Fruit fly (Drosophila melanogaster) whole organism, embryonic: ENCODE data around the gene shf.

Experiments
- Antp ChIP-seq: fragments of 200-800 bp; sonication (Bioruptor generic); optimal IDR thresholded peaks from 3 replicates; lab custom pipeline; 2016; ENCODE audit warnings: missing biosample characterization, missing genetic modification characterization
- Atf-2 ChIP-seq: fragments of 200-800 bp; sonication (Bioruptor generic); optimal IDR thresholded peaks from 2 replicates; lab custom pipeline; 2016; ENCODE audit warnings: missing biosample characterization, missing genetic modification characterization
- BtbVII ChIP-seq: fragments of 200-800 bp; sonication (Bioruptor generic); optimal IDR thresholded peaks from 3 replicates; lab custom pipeline; 2017; ENCODE audit warnings: missing biosample characterization, mild to moderate bottlenecking, missing genetic modification characterization
- CG10267 ChIP-seq: fragments of 200-800 bp; sonication (Bioruptor generic); optimal IDR thresholded peaks from 2 replicates; lab custom pipeline; 2018; ENCODE audit warnings: missing biosample characterization, mild to moderate bottlenecking, missing genetic modification characterization, moderate library complexity
- CG10321 ChIP-seq: fragments of 200-800 bp; sonication (Bioruptor generic); IDR thresholded peaks from 2 replicates; pipeline ENCODE4 v1.3.6; 2022; ENCODE audit warnings: missing biosample characterization, missing genetic modification characterization
- CG10366 ChIP-seq: fragments of 200-800 bp; sonication (Bioruptor generic); IDR thresholded peaks from 2 replicates; pipeline ENCODE4 v1.3.6; 2022; ENCODE audit warnings: missing biosample characterization, missing genetic modification characterization
- CG12391 ChIP-seq: fragments of 200-800 bp; sonication (Bioruptor generic); optimal IDR thresholded peaks from 3 replicates; lab custom pipeline; 2018; ENCODE audit warnings: missing biosample characterization, mild to moderate bottlenecking, missing genetic modification characterization, moderate library complexity
- CG12769 ChIP-seq: fragments of 200-800 bp; sonication (Bioruptor generic); optimal IDR thresholded peaks from 2 replicates; lab custom pipeline; 2019; ENCODE audit warnings: missing biosample characterization, mild to moderate bottlenecking, missing genetic modification characterization, moderate library complexity
- CG12942 ChIP-seq: fragments of 200-800 bp; sonication (Bioruptor generic); optimal IDR thresholded peaks from 3 replicates; lab custom pipeline; 2016; ENCODE audit warnings: missing biosample characterization, missing genetic modification characterization
- CG16813 ChIP-seq: fragments of 200-800 bp; sonication (Bioruptor generic); IDR thresholded peaks from 3 replicates; pipeline ENCODE4 v1.3.6; 2022; ENCODE audit warnings: missing biosample characterization, missing genetic modification characterization; ENCODE audit not compliant: partially characterized antibody
- CG17802 ChIP-seq: fragments of 200-800 bp; sonication (Bioruptor generic); optimal IDR thresholded peaks from 2 replicates; lab custom pipeline; 2018; ENCODE audit warnings: missing biosample characterization, mild to moderate bottlenecking, missing genetic modification characterization, moderate library complexity
- CG18476 ChIP-seq: fragments of 200-800 bp; sonication (Bioruptor generic); optimal IDR thresholded peaks from 2 replicates; lab custom pipeline; 2016; ENCODE audit warnings: missing biosample characterization, mild to moderate bottlenecking, missing genetic modification characterization
- CG2129 ChIP-seq: fragments of 200-800 bp; sonication (Bioruptor generic); IDR thresholded peaks from 2 replicates; pipeline ENCODE4 v1.3.6; 2022; ENCODE audit warnings: missing biosample characterization, missing genetic modification characterization; ENCODE audit not compliant: partially characterized antibody
- CG3726 ChIP-seq: fragments of 200-800 bp; sonication (Bioruptor generic); IDR thresholded peaks from 3 replicates; pipeline ENCODE4, ENCODE4 v1.3.6; 2022; ENCODE audit warnings: missing biosample characterization, missing genetic modification characterization
- CG4730 ChIP-seq: fragments of 200-800 bp; sonication (Bioruptor generic); IDR thresholded peaks from 2 replicates; pipeline ENCODE4 v1.3.6; 2022; ENCODE audit warnings: missing biosample characterization, missing genetic modification characterization
- CG7963 ChIP-seq: fragments of 200-800 bp; sonication (Bioruptor generic); IDR thresholded peaks from 3 replicates; pipeline ENCODE4 v1.3.6; 2022; ENCODE audit warnings: missing biosample characterization, missing genetic modification characterization; ENCODE audit not compliant: partially characterized antibody
- CG9727 ChIP-seq: fragments of 200-800 bp; sonication (Bioruptor generic); optimal IDR thresholded peaks from 3 replicates; lab custom pipeline; 2017; ENCODE audit warnings: missing biosample characterization, mild to moderate bottlenecking, missing genetic modification characterization
- CHES-1-like ChIP-seq: fragments of 200-800 bp; sonication (Bioruptor generic); optimal IDR thresholded peaks from 2 replicates; lab custom pipeline; 2016; ENCODE audit warnings: missing biosample characterization, missing genetic modification characterization
- CoRest ChIP-seq: fragments of 200-800 bp; sonication (Bioruptor generic); optimal IDR thresholded peaks from 3 replicates; lab custom pipeline; 2018; ENCODE audit warnings: missing biosample characterization, mild to moderate bottlenecking, missing genetic modification characterization, moderate library complexity
- D ChIP-seq, 2 experiments: fragments of 200-800 bp in 1 of 2; fragments of >200 bp in 1 of 2; sonication (Bioruptor generic) in 1 of 2; optimal IDR thresholded peaks; 2 replicates in 1 of 2; 3 replicates in 1 of 2; lab custom pipeline; 2017; ENCODE audit warnings: mild to moderate bottlenecking in 1 of 2, missing biosample characterization in 1 of 2, missing genetic modification characterization in 1 of 2, missing genetic modification reagents in 1 of 2
- Dek ChIP-seq: fragments of 200-800 bp; sonication (Bioruptor generic); optimal IDR thresholded peaks from 3 replicates; lab custom pipeline; 2019; ENCODE audit warnings: missing biosample characterization, mild to moderate bottlenecking, missing genetic modification characterization, moderate library complexity
- Ets97D ChIP-seq: fragments of 200-800 bp; sonication (Bioruptor generic); optimal IDR thresholded peaks from 3 replicates; lab custom pipeline; 2016; ENCODE audit warnings: missing biosample characterization, missing genetic modification characterization
- Gug ChIP-seq: fragments of 200-800 bp; sonication (Bioruptor generic); IDR thresholded peaks from 4 replicates; pipeline ENCODE4 v1.3.6; 2022; ENCODE audit warnings: missing biosample characterization, missing genetic modification characterization
- Hr78 ChIP-seq, 2 experiments: fragments of 200-800 bp in 1 of 2; fragments of >200 bp in 1 of 2; sonication (Bioruptor generic) in 1 of 2; optimal IDR thresholded peaks; 2 replicates each; lab custom pipeline; 2017 to 2019; ENCODE audit warnings: missing biosample characterization in 2 of 2, missing genetic modification characterization in 2 of 2, mild to moderate bottlenecking in 1 of 2, moderate library complexity in 1 of 2
- Lim3 ChIP-seq: fragments of 200-800 bp; sonication (Bioruptor generic); IDR thresholded peaks from 2 replicates; pipeline ENCODE4 v1.3.6; 2022; ENCODE audit warnings: missing biosample characterization, missing genetic modification characterization
- Mrtf ChIP-seq: fragments of 200-800 bp; sonication (Bioruptor generic); IDR thresholded peaks from 3 replicates; pipeline ENCODE4 v1.3.6; 2022; ENCODE audit warnings: missing biosample characterization, missing genetic modification characterization
- NC2α ChIP-seq: fragments of 200-800 bp; sonication (Bioruptor generic); optimal IDR thresholded peaks from 2 replicates; lab custom pipeline; 2016; ENCODE audit warnings: missing biosample characterization, missing genetic modification characterization
- NC2β ChIP-seq: fragments of 200-800 bp; sonication (Bioruptor generic); optimal IDR thresholded peaks from 2 replicates; lab custom pipeline; 2016; ENCODE audit warnings: missing biosample characterization, missing genetic modification characterization
- NFAT ChIP-seq: fragments of 200-800 bp; sonication (Bioruptor generic); IDR thresholded peaks from 2 replicates; pipeline ENCODE4 v1.3.6; 2022; ENCODE audit warnings: missing biosample characterization, missing genetic modification characterization
- Neu2 ChIP-seq: fragments of 200-800 bp; sonication (Bioruptor generic); optimal IDR thresholded peaks from 3 replicates; lab custom pipeline; 2016; ENCODE audit warnings: missing biosample characterization, missing genetic modification characterization, borderline replicate concordance
- PHDP ChIP-seq: fragments of 200-800 bp; sonication (Bioruptor generic); optimal IDR thresholded peaks from 3 replicates; lab custom pipeline; 2018; ENCODE audit warnings: missing biosample characterization, mild to moderate bottlenecking, missing genetic modification characterization, moderate library complexity
- Ptx1 ChIP-seq: fragments of 200-800 bp; sonication (Bioruptor generic); IDR thresholded peaks from 2 replicates; pipeline ENCODE4 v1.3.6; 2022; ENCODE audit warnings: missing biosample characterization, missing genetic modification characterization
- Spps ChIP-seq: fragments of 200-800 bp; sonication (Bioruptor generic); optimal IDR thresholded peaks from 2 replicates; lab custom pipeline; 2018; ENCODE audit warnings: missing biosample characterization, mild to moderate bottlenecking, missing genetic modification characterization
- TFAM ChIP-seq: fragments of 200-800 bp; sonication (Bioruptor generic); optimal IDR thresholded peaks from 2 replicates; lab custom pipeline; 2017; ENCODE audit warnings: missing biosample characterization, missing genetic modification characterization, inconsistent platforms
- Xrp1 ChIP-seq: fragments of 200-800 bp; sonication (Bioruptor generic); IDR thresholded peaks from 2 replicates; pipeline ENCODE4 v1.3.6; 2022; ENCODE audit warnings: missing biosample characterization, missing genetic modification characterization
- al ChIP-seq: fragments of 200-800 bp; sonication (Bioruptor generic); IDR thresholded peaks from 2 replicates; pipeline ENCODE4 v1.3.6; 2022; ENCODE audit warnings: missing biosample characterization, missing genetic modification characterization
- bcd ChIP-seq: fragments of 200-800 bp; sonication (Bioruptor generic); optimal IDR thresholded peaks from 2 replicates; lab custom pipeline; 2017; ENCODE audit warnings: missing biosample characterization, mild to moderate bottlenecking, missing genetic modification characterization
- cg ChIP-seq: fragments of 200-800 bp; sonication (Bioruptor generic); optimal IDR thresholded peaks from 3 replicates; lab custom pipeline; 2019; ENCODE audit warnings: missing biosample characterization, mild to moderate bottlenecking, missing genetic modification characterization, moderate library complexity
- gce ChIP-seq: fragments of 200-800 bp; sonication (Bioruptor generic); IDR thresholded peaks from 3 replicates; pipeline ENCODE4 v1.3.6; 2022; ENCODE audit warnings: missing biosample characterization, missing genetic modification characterization
- gfzf ChIP-seq: fragments of 200-800 bp; sonication (Bioruptor generic); optimal IDR thresholded peaks from 2 replicates; lab custom pipeline; 2016; ENCODE audit warnings: missing biosample characterization, mild to moderate bottlenecking, missing genetic modification characterization, moderate library complexity
- gsb-n ChIP-seq: fragments of 200-800 bp; sonication (Bioruptor generic); optimal IDR thresholded peaks from 3 replicates; lab custom pipeline; 2018; ENCODE audit warnings: missing biosample characterization, mild to moderate bottlenecking, missing genetic modification characterization
- her ChIP-seq: fragments of 200-800 bp; sonication (Bioruptor generic); optimal IDR thresholded peaks from 2 replicates; lab custom pipeline; 2016; ENCODE audit warnings: missing biosample characterization, missing genetic modification characterization
- otp ChIP-seq: fragments of 200-800 bp; sonication (Bioruptor generic); IDR thresholded peaks from 3 replicates; pipeline ENCODE4, ENCODE4 v1.3.6; 2022; ENCODE audit warnings: missing biosample characterization, missing genetic modification characterization
- pb ChIP-seq: fragments of 200-800 bp; sonication (Bioruptor generic); optimal IDR thresholded peaks from 3 replicates; lab custom pipeline; 2016; ENCODE audit warnings: missing biosample characterization, missing genetic modification characterization
- slbo ChIP-seq: fragments of 200-800 bp; sonication (Bioruptor generic); IDR thresholded peaks from 2 replicates; pipeline ENCODE4 v1.3.6; 2022; ENCODE audit warnings: missing biosample characterization, missing genetic modification characterization
- sug ChIP-seq: fragments of 200-800 bp; optimal IDR thresholded peaks from 2 replicates; lab custom pipeline; 2019; ENCODE audit warnings: missing biosample characterization, mild to moderate bottlenecking, missing genetic modification characterization, moderate library complexity
- tio ChIP-seq: fragments of 200-800 bp; sonication (Bioruptor generic); optimal IDR thresholded peaks from 2 replicates; lab custom pipeline; 2017; ENCODE audit warnings: missing biosample characterization, missing genetic modification characterization, inconsistent platforms
- tna ChIP-seq: fragments of 200-800 bp; sonication (Bioruptor generic); IDR thresholded peaks from 2 replicates; pipeline ENCODE4 v1.3.6; 2022; ENCODE audit warnings: missing biosample characterization, missing genetic modification characterization; ENCODE audit not compliant: partially characterized antibody
- toy ChIP-seq: fragments of 200-800 bp; sonication (Bioruptor generic); IDR thresholded peaks from 2 replicates; pipeline ENCODE4 v1.3.6; 2022; ENCODE audit warnings: missing biosample characterization, missing genetic modification characterization
- trh ChIP-seq: fragments of 200-800 bp; sonication (Bioruptor generic); optimal IDR thresholded peaks from 2 replicates; lab custom pipeline; 2016; ENCODE audit warnings: missing biosample characterization, missing genetic modification characterization
- ttk ChIP-seq: fragments of 200-800 bp; sonication (Bioruptor generic); IDR thresholded peaks from 2 replicates; pipeline ENCODE4 v2.1.2; 2022; ENCODE audit warnings: missing biosample characterization, missing genetic modification characterization

Gene shf

DNA sequence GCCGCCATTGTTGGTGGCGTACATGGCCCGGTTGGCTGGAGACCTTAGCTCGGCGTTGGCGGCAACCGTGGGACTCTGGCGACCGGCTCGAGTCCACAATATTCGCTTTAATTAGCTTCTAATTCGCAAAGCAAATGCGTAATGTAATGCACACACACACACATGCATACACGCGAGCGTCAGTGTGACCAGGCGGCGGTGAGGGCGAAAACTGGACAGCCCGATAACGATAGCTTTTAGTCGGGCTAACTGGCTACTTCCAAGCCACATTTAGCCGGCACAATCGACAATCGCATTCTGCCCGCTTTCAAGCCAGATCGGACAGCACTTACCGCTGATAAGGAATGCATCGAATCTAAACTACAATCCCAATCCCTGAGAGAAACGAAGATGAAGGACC is 41.2 kb upstream of the shf start, which contains the start of the genes Nf-YC and xit (continued):
- TF ChIP-seq CG9727 (no peak), toy (GFP tag; lab: Robert Waterston, UW) (no peak), CG7963 (GFP tag; lab: Robert Waterston, UW) (0 out of 3 replicates have a peak, but pooled peaks have one; percentile 22), Dek (no peak), slbo (no peak), Atf-2 (GFP tag; lab: Kevin White, UChicago) (no peak), CG17802 (tag; lab: Kevin White, UChicago) (peak; percentile 92), CG16813 (GFP tag; lab: Robert Waterston, UW) (peak; percentile 64), BtbVII (no peak), al (GFP tag; lab: Robert Waterston, UW) (no peak), ttk (GFP tag; lab: Robert Waterston, UW) (no peak), gfzf (peak; percentile 80), PHDP (no peak), NFAT (GFP tag; lab: Robert Waterston, UW) (no peak), Ets97D (GFP tag; lab: Kevin White, UChicago) (peak; percentile 40), Hr78 (GFP tag; optimal IDR thresholded peaks at IDR 0.05; lab: Kevin White, UChicago) (no peak), CG12391 (no peak), TFAM (no peak), Neu2 (GFP tag; lab: Kevin White, UChicago) (no peak), gce (GFP tag; lab: Robert Waterston, UW) (no peak), otp (GFP tag; lab: Robert Waterston, UW) (0 out of 3 replicates have a peak, but pooled peaks have one; percentile 4), bcd (GFP tag; lab: Kevin White, UChicago) (no peak), sug (tag; lab: Kevin White, UChicago) (no peak), trh (GFP tag; lab: Kevin White, UChicago) (no peak), CG12769 (tag; lab: Kevin White, UChicago) (no peak), NC2α (no peak), Mrtf (GFP tag; lab: Robert Waterston, UW) (no peak), cg (peak; percentile 81), CG10321 (GFP tag; lab: Robert Waterston, UW) (no peak), Antp (GFP tag; lab: Kevin White, UChicago) (peak; percentile 11), pb (GFP tag; lab: Kevin White, UChicago) (no peak), CG18476 (GFP tag; lab: Kevin White, UChicago) (no peak), CG4730 (GFP tag; lab: Robert Waterston, UW) (no peak), NC2β (GFP tag; lab: Kevin White, UChicago) (peak; percentile 14), tna (peak; percentile 54; the same call in 1 of the 2 replicates), CG10366 (GFP tag; lab: Robert Waterston, UW) (no peak), CoRest (no peak), CHES-1-like (GFP tag; lab: Kevin White, UChicago) (peak; percentile 50), D (optimal IDR thresholded peaks at IDR 0.05; lab: Kevin White, UChicago) (no peak), D (GFP tag; optimal IDR thresholded peaks at IDR 0.05; lab: Kevin White, UChicago) (no peak), her (GFP tag; lab: Kevin White, UChicago) (no peak), CG3726 (GFP tag; lab: Robert Waterston, UW) (no peak), CG12942 (GFP tag; lab: Kevin White, UChicago) (no peak), tio (GFP tag; lab: Kevin White, UChicago) (no peak), Lim3 (GFP tag; lab: Robert Waterston, UW) (no peak), CG10267 (no peak), gsb-n (tag; lab: Kevin White, UChicago) (no peak), Xrp1 (GFP tag; lab: Robert Waterston, UW) (no peak), Ptx1 (GFP tag; lab: Robert Waterston, UW) (peak; percentile 32; the same call in 1 of the 2 replicates), CG2129 (no peak), Gug (GFP tag; lab: Robert Waterston, UW) (no peak), Spps (tag; lab: Kevin White, UChicago) (no peak)
